Fruit fly (Drosophila melanogaster) whole organism, embryonic: Measurements from ENCODE around the gene mib1.

Experiments
- BtbVII ChIP-seq: fragments of 200-800 bp; sonication (Bioruptor generic); optimal IDR thresholded peaks from 3 replicates; lab custom pipeline; 2017; ENCODE audit warnings: missing biosample characterization, mild to moderate bottlenecking, missing genetic modification characterization
- Bteb2 ChIP-seq: fragments of 200-800 bp; sonication (Bioruptor generic); optimal IDR thresholded peaks from 2 replicates; lab custom pipeline; 2016; ENCODE audit warnings: missing biosample characterization, missing genetic modification characterization
- CG10543 ChIP-seq: fragments of 200-800 bp; sonication (Bioruptor generic); optimal IDR thresholded peaks from 3 replicates; lab custom pipeline; 2017; ENCODE audit warnings: missing biosample characterization, mild to moderate bottlenecking, missing genetic modification characterization, moderate library complexity
- CG11504 ChIP-seq: fragments of 200-800 bp; sonication (Bioruptor generic); optimal IDR thresholded peaks from 3 replicates; lab custom pipeline; 2019; ENCODE audit warnings: missing biosample characterization, mild to moderate bottlenecking, missing genetic modification characterization, moderate library complexity
- CG12155 ChIP-seq: fragments of 200-800 bp; sonication (Bioruptor generic); optimal IDR thresholded peaks from 3 replicates; lab custom pipeline; 2016; ENCODE audit warnings: missing biosample characterization, missing genetic modification characterization
- CG12219 ChIP-seq: fragments of 200-800 bp; sonication (Bioruptor generic); optimal IDR thresholded peaks from 3 replicates; lab custom pipeline; 2018; ENCODE audit warnings: missing biosample characterization, mild to moderate bottlenecking, missing genetic modification characterization
- CG12299 ChIP-seq: fragments of 200-800 bp; sonication (Bioruptor generic); optimal IDR thresholded peaks from 2 replicates; lab custom pipeline; 2018; ENCODE audit warnings: missing biosample characterization, mild to moderate bottlenecking, missing genetic modification characterization
- CG13894 ChIP-seq: fragments of 200-800 bp; sonication (Bioruptor generic); optimal IDR thresholded peaks from 3 replicates; lab custom pipeline; 2018; ENCODE audit warnings: missing biosample characterization, mild to moderate bottlenecking, missing genetic modification characterization, moderate library complexity
- CG14050 ChIP-seq: fragments of 200-800 bp; sonication (Bioruptor generic); IDR thresholded peaks from 3 replicates; pipeline ENCODE4 v1.3.6; 2022; ENCODE audit warnings: missing biosample characterization, missing genetic modification characterization
- CG1602 ChIP-seq: fragments of 200-800 bp; sonication (Bioruptor generic); optimal IDR thresholded peaks from 3 replicates; lab custom pipeline; 2016; ENCODE audit warnings: missing biosample characterization, missing genetic modification characterization
- CG16863 ChIP-seq: fragments of 200-800 bp; sonication (Bioruptor generic); optimal IDR thresholded peaks from 3 replicates; lab custom pipeline; 2016; ENCODE audit warnings: missing biosample characterization, missing genetic modification characterization
- CG2116 ChIP-seq: fragments of 200-800 bp; sonication (Bioruptor generic); optimal IDR thresholded peaks from 3 replicates; lab custom pipeline; 2018; ENCODE audit warnings: missing biosample characterization, mild to moderate bottlenecking, missing genetic modification characterization
- CG2120 ChIP-seq: fragments of 200-800 bp; sonication (Bioruptor generic); optimal IDR thresholded peaks from 3 replicates; lab custom pipeline; 2016; ENCODE audit warnings: missing biosample characterization, missing genetic modification characterization
- CG2678 ChIP-seq: fragments of 200-800 bp; sonication (Bioruptor generic); optimal IDR thresholded peaks from 3 replicates; lab custom pipeline; 2019; ENCODE audit warnings: missing biosample characterization, mild to moderate bottlenecking, missing genetic modification characterization, moderate library complexity
- CG30431 ChIP-seq: fragments of 200-800 bp; sonication (Bioruptor generic); optimal IDR thresholded peaks from 2 replicates; lab custom pipeline; 2017; ENCODE audit warnings: missing biosample characterization, missing genetic modification characterization
- CG32767 ChIP-seq: fragments of 200-800 bp; sonication (Bioruptor generic); IDR thresholded peaks from 2 replicates; pipeline ENCODE4 v1.3.6; 2022; ENCODE audit warnings: missing biosample characterization, missing genetic modification characterization
- CG34224 ChIP-seq: fragments of 200-800 bp; sonication (Bioruptor generic); IDR thresholded peaks from 3 replicates; pipeline ENCODE4 v1.3.6; 2022; ENCODE audit warnings: missing biosample characterization, missing genetic modification characterization; ENCODE audit not compliant: partially characterized antibody
- CG4707 ChIP-seq: fragments of 200-800 bp; sonication (Bioruptor generic); optimal IDR thresholded peaks from 2 replicates; lab custom pipeline; 2018; ENCODE audit warnings: missing biosample characterization, mild to moderate bottlenecking, missing genetic modification characterization, moderate library complexity
- CG8281 ChIP-seq: fragments of 200-800 bp; sonication (Bioruptor generic); optimal IDR thresholded peaks from 2 replicates; lab custom pipeline; 2018; ENCODE audit warnings: missing biosample characterization, mild to moderate bottlenecking, missing genetic modification characterization, moderate library complexity
- Dek ChIP-seq: fragments of 200-800 bp; sonication (Bioruptor generic); optimal IDR thresholded peaks from 3 replicates; lab custom pipeline; 2019; ENCODE audit warnings: missing biosample characterization, mild to moderate bottlenecking, missing genetic modification characterization, moderate library complexity
- Ets65A ChIP-seq: fragments of 200-800 bp; sonication (Bioruptor generic); peaks from one replicate; lab custom pipeline; 2016; ENCODE audit warnings: missing biosample characterization, missing genetic modification characterization
- HmgZ ChIP-seq: fragments of 200-800 bp; sonication (Bioruptor generic); optimal IDR thresholded peaks from 2 replicates; lab custom pipeline; 2018; ENCODE audit warnings: missing biosample characterization, mild to moderate bottlenecking, missing genetic modification characterization
- MESR4 ChIP-seq: fragments of 200-800 bp; sonication (Bioruptor generic); optimal IDR thresholded peaks from 2 replicates; lab custom pipeline; 2018; ENCODE audit warnings: missing biosample characterization, mild to moderate bottlenecking, missing genetic modification characterization, moderate library complexity
- MTF-1 ChIP-seq: fragments of 200-800 bp; sonication (Bioruptor generic); optimal IDR thresholded peaks from 2 replicates; lab custom pipeline; 2018; ENCODE audit warnings: missing biosample characterization, mild to moderate bottlenecking, missing genetic modification characterization, borderline replicate concordance
- Poxn ChIP-seq: fragments of 200-800 bp; sonication (Bioruptor generic); IDR thresholded peaks from 2 replicates; pipeline ENCODE4 v1.3.6; 2022; ENCODE audit warnings: missing biosample characterization, missing genetic modification characterization
- Sin3A ChIP-seq: fragments of >200 bp; optimal IDR thresholded peaks from 2 replicates; lab custom pipeline; 2018
- Tbp ChIP-seq: fragments of >200 bp; optimal IDR thresholded peaks from 2 replicates; lab custom pipeline; 2018; ENCODE audit warnings: missing biosample characterization, missing genetic modification characterization
- ab ChIP-seq: fragments of 200-800 bp; sonication (Bioruptor generic); optimal IDR thresholded peaks from 2 replicates; lab custom pipeline; 2016; ENCODE audit warnings: missing biosample characterization, missing genetic modification characterization
- bbx ChIP-seq: fragments of 200-800 bp; sonication (Bioruptor generic); IDR thresholded peaks from 2 replicates; pipeline ENCODE4 v1.3.6; 2022; ENCODE audit warnings: missing biosample characterization, missing genetic modification characterization; ENCODE audit not compliant: partially characterized antibody
- cad ChIP-seq: fragments of >200 bp; optimal IDR thresholded peaks from 2 replicates; lab custom pipeline; 2017; ENCODE audit warnings: missing biosample characterization, missing genetic modification characterization
- ci ChIP-seq: fragments of 200-800 bp; sonication (Bioruptor generic); IDR thresholded peaks from 3 replicates; pipeline ENCODE4 v1.3.6; 2022; ENCODE audit warnings: missing biosample characterization, missing genetic modification characterization
- crol ChIP-seq: fragments of 200-800 bp; sonication (Bioruptor generic); IDR thresholded peaks from 2 replicates; pipeline ENCODE4 v1.3.6; 2022; ENCODE audit warnings: missing biosample characterization, missing genetic modification characterization
- dimm ChIP-seq: fragments of 200-800 bp; sonication (Bioruptor generic); IDR thresholded peaks from 2 replicates; pipeline ENCODE4 v1.3.6; 2022; ENCODE audit warnings: missing biosample characterization, missing genetic modification characterization
- dmrt11E ChIP-seq: fragments of 200-800 bp; sonication (Bioruptor generic); optimal IDR thresholded peaks from 3 replicates; lab custom pipeline; 2018; ENCODE audit warnings: missing biosample characterization, mild to moderate bottlenecking, missing genetic modification characterization, moderate library complexity
- esg ChIP-seq: fragments of 200-800 bp; sonication (Bioruptor generic); conservative IDR thresholded peaks from 2 replicates; pipeline ENCODE4 v1.3.6; 2022; ENCODE audit warnings: missing biosample characterization, missing genetic modification characterization
- exex ChIP-seq: fragments of 200-800 bp; sonication (Bioruptor generic); optimal IDR thresholded peaks from 4 replicates; lab custom pipeline; 2018; ENCODE audit warnings: missing biosample characterization, mild to moderate bottlenecking, missing genetic modification characterization, moderate library complexity
- gcm ChIP-seq: fragments of 200-800 bp; sonication (Bioruptor generic); optimal IDR thresholded peaks from 2 replicates; lab custom pipeline; 2019; ENCODE audit warnings: missing biosample characterization, mild to moderate bottlenecking, missing genetic modification characterization, moderate library complexity
- gsb-n ChIP-seq: fragments of 200-800 bp; sonication (Bioruptor generic); optimal IDR thresholded peaks from 3 replicates; lab custom pipeline; 2018; ENCODE audit warnings: missing biosample characterization, mild to moderate bottlenecking, missing genetic modification characterization
- gt ChIP-seq: fragments of 200-800 bp; sonication (Bioruptor generic); IDR thresholded peaks from 2 replicates; pipeline ENCODE4 v1.3.6; 2022; ENCODE audit warnings: missing biosample characterization, missing genetic modification characterization
- hb ChIP-seq: fragments of 200-800 bp; sonication (Bioruptor generic); IDR thresholded peaks from 3 replicates; pipeline ENCODE4 v1.3.6; 2022; ENCODE audit warnings: missing biosample characterization, missing genetic modification characterization; ENCODE audit not compliant: partially characterized antibody
- nom ChIP-seq: fragments of 200-800 bp; sonication (Bioruptor generic); optimal IDR thresholded peaks from 2 replicates; lab custom pipeline; 2017; ENCODE audit warnings: missing biosample characterization, missing genetic modification characterization, mild to moderate bottlenecking, moderate library complexity, missing genetic modification reagents
- psq ChIP-seq: fragments of 200-800 bp; sonication (Bioruptor generic); optimal IDR thresholded peaks from 2 replicates; lab custom pipeline; 2017; ENCODE audit warnings: missing biosample characterization, missing genetic modification characterization
- pum ChIP-seq: fragments of 200-800 bp; sonication (Bioruptor generic); optimal IDR thresholded peaks from 2 replicates; lab custom pipeline; 2016; ENCODE audit warnings: missing biosample characterization, missing genetic modification characterization
- scrt ChIP-seq: fragments of 200-800 bp; sonication (Bioruptor generic); optimal IDR thresholded peaks from 2 replicates; lab custom pipeline; 2018; ENCODE audit warnings: missing biosample characterization, mild to moderate bottlenecking, missing genetic modification characterization, moderate library complexity
- ssp ChIP-seq: fragments of 200-800 bp; sonication (Bioruptor generic); IDR thresholded peaks from 2 replicates; pipeline ENCODE4 v1.3.6; 2022; ENCODE audit warnings: missing biosample characterization, missing genetic modification characterization
- stc ChIP-seq: fragments of 200-800 bp; sonication (Bioruptor generic); IDR thresholded peaks from 2 replicates; pipeline ENCODE4 v1.3.6; 2022; ENCODE audit warnings: missing biosample characterization, missing genetic modification characterization
- twi ChIP-seq: fragments of 200-800 bp; optimal IDR thresholded peaks from 2 replicates; lab custom pipeline; 2019; ENCODE audit warnings: missing biosample characterization, mild to moderate bottlenecking, missing genetic modification characterization, moderate library complexity
- unpg ChIP-seq: fragments of 200-800 bp; sonication (Bioruptor generic); optimal IDR thresholded peaks from 3 replicates; lab custom pipeline; 2018; ENCODE audit warnings: missing biosample characterization, mild to moderate bottlenecking, missing genetic modification characterization, moderate library complexity
- zf30C ChIP-seq: fragments of 200-800 bp; sonication (Bioruptor generic); optimal IDR thresholded peaks from 3 replicates; lab custom pipeline; 2018; ENCODE audit warnings: missing biosample characterization, mild to moderate bottlenecking, missing genetic modification characterization

The mib1 gene

dm6 chr3L:16011319-16012210 is at the start of gene mib1 (continued):
- TF ChIP-seq CG12155, result no peak
- peak; percentile 28 for TF ChIP-seq gcm (GFP tag; lab: Kevin White, UChicago)
- peak; percentile 95 for TF ChIP-seq crol (GFP tag; lab: Robert Waterston, UW)
- TF ChIP-seq CG32767, result 0 out of 2 replicates have a peak, but pooled peaks have one; percentile 20
- TF ChIP-seq HmgZ, result peak; percentile 89
- peak; percentile 19 for TF ChIP-seq twi (tag; lab: Kevin White, UChicago)
- TF ChIP-seq CG8281 (tag; lab: Kevin White, UChicago), result no peak
- peak; percentile 40 for TF ChIP-seq CG2120 (GFP tag; lab: Kevin White, UChicago)
- peak; percentile 69 for TF ChIP-seq cad (GFP tag; lab: Kevin White, UChicago)
- TF ChIP-seq CG34224 (GFP tag; lab: Robert Waterston, UW), result peak; percentile 92
- TF ChIP-seq nom (GFP tag; lab: Kevin White, UChicago), result peak; percentile 76
- TF ChIP-seq esg (GFP tag; lab: Robert Waterston, UW), result no peak
- TF ChIP-seq scrt (GFP tag; lab: Kevin White, UChicago), result peak; percentile 47
- peak; percentile 74 for TF ChIP-seq ci (GFP tag; lab: Robert Waterston, UW)
- peak; percentile 43 for TF ChIP-seq CG10543 (GFP tag; lab: Kevin White, UChicago)
- peak; percentile 84 for TF ChIP-seq hb
- peak; percentile 48 for TF ChIP-seq CG13894 (tag; lab: Kevin White, UChicago)
- 0 out of 2 replicates have a peak, but pooled peaks have one; percentile 25 for TF ChIP-seq stc (GFP tag; lab: Robert Waterston, UW)
- no peak for TF ChIP-seq gt (GFP tag; lab: Robert Waterston, UW)
- TF ChIP-seq bbx, result peak; percentile 95
- TF ChIP-seq exex (tag; lab: Kevin White, UChicago), result no peak
- TF ChIP-seq Sin3A, result peak; percentile 90
- TF ChIP-seq ab (GFP tag; lab: Kevin White, UChicago), result no peak
- TF ChIP-seq gsb-n (tag; lab: Kevin White, UChicago), result peak; percentile 55
- no peak for TF ChIP-seq Tbp (GFP tag; lab: Kevin White, UChicago)
- TF ChIP-seq psq (GFP tag; lab: Kevin White, UChicago), result peak; percentile 11
- TF ChIP-seq Dek (tag; lab: Kevin White, UChicago), result peak; percentile 62
- peak; percentile 99 for TF ChIP-seq CG4707 (GFP tag; lab: Kevin White, UChicago)
- TF ChIP-seq CG14050 (GFP tag; lab: Robert Waterston, UW), result no peak
- no peak for TF ChIP-seq Poxn
- TF ChIP-seq BtbVII (GFP tag; lab: Kevin White, UChicago), result no peak
- no peak for TF ChIP-seq ssp (GFP tag; lab: Robert Waterston, UW)
- no peak for TF ChIP-seq Bteb2 (GFP tag; lab: Kevin White, UChicago)
- TF ChIP-seq CG1602 (GFP tag; lab: Kevin White, UChicago), result no peak
- peak; percentile 47 for TF ChIP-seq CG12299 (tag; lab: Kevin White, UChicago)
- peak; percentile 47 for TF ChIP-seq CG2116 (GFP tag; lab: Kevin White, UChicago)
- TF ChIP-seq CG11504 (tag; lab: Kevin White, UChicago), result peak; percentile 55
- TF ChIP-seq dimm (GFP tag; lab: Robert Waterston, UW), result no peak
- no peak for TF ChIP-seq CG30431 (GFP tag; lab: Kevin White, UChicago)
- TF ChIP-seq zf30C, result peak; percentile 19
- TF ChIP-seq unpg (GFP tag; lab: Kevin White, UChicago), result no peak
- no peak for TF ChIP-seq CG16863 (GFP tag; lab: Kevin White, UChicago)
- TF ChIP-seq Ets65A, result peak; percentile 76
- no peak for TF ChIP-seq MTF-1 (GFP tag; lab: Kevin White, UChicago)
- no peak for TF ChIP-seq CG12219 (GFP tag; lab: Kevin White, UChicago)
- peak; percentile 14 for TF ChIP-seq CG2678 (tag; lab: Kevin White, UChicago)
- peak; percentile 1 for TF ChIP-seq dmrt11E (tag; lab: Kevin White, UChicago)
- peak; percentile 99 for TF ChIP-seq MESR4 (GFP tag; lab: Kevin White, UChicago)
- TF ChIP-seq pum (GFP tag; lab: Kevin White, UChicago), result no peak
